Worm (Caenorhabditis elegans): ENCODE measurements around the gene C08F11.7.
"Not testable (repeated sequence)": the region's sequence is repeated elsewhere in the genome, so short reads cannot be mapped to it uniquely, and the experiment has no call there.

C08F11.7 gene

DNA sequence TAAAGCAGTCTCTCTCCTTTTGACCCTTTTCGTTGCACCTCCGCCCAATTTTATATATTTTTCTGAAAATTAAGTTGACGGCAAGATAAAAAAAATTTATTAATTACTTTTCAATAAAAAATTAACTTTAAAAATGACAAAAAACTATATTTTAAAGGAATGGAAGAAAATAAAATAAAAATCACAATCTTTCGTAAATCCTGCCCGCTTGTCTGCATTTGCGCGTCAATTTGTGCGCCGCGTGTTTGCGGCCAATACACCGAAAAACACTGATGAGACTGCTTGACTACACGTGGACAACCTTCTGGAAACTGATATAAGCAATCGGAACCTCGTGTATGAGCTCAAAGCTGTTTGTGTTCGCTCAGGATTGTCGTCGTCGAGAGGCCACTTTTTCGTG, at the start of gene C08F11.7:
TSS of gene C08F11.7 (plus strand) at position 301 of the 400 bp plus-strand sequence.
- TF ChIP-seq elt-2 (tag; optimal IDR thresholded peaks at IDR 0.05): no peak
- TF ChIP-seq odd-2 (tag; optimal IDR thresholded peaks at IDR 0.05): no peak
- TF ChIP-seq hlh-8 (tag; optimal IDR thresholded peaks at IDR 0.05): no peak
- no peak for TF ChIP-seq sdc-2 (tag; optimal IDR thresholded peaks at IDR 0.05)
- no peak for TF ChIP-seq che-1 (tag; optimal IDR thresholded peaks at IDR 0.05)
- no peak for TF ChIP-seq ceh-19 (GFP tag; optimal IDR thresholded peaks at IDR 0.05)
- no peak for TF ChIP-seq hlh-30 (tag; optimal IDR thresholded peaks at IDR 0.05; ENCODE audit: insufficient read depth)
- no peak for TF ChIP-seq eyg-1 (tag; optimal IDR thresholded peaks at IDR 0.05)
- TF ChIP-seq dmd-4 (tag; optimal IDR thresholded peaks at IDR 0.05; ENCODE audit: borderline replicate concordance): no peak
- TF ChIP-seq fax-1 (tag; optimal IDR thresholded peaks at IDR 0.05): no peak
- no peak for TF ChIP-seq tbx-2 (tag; optimal IDR thresholded peaks at IDR 0.05)
- no peak for TF ChIP-seq sox-2 (GFP tag; IDR thresholded peaks at IDR 0.05)
- no peak for TF ChIP-seq nfya-1 (tag; optimal IDR thresholded peaks at IDR 0.05)
- TF ChIP-seq pax-1 (tag; optimal IDR thresholded peaks at IDR 0.05): no peak
- TF ChIP-seq ceh-34 (tag; optimal IDR thresholded peaks at IDR 0.05): no peak
- no peak for TF ChIP-seq F13H6.1 (tag; optimal IDR thresholded peaks at IDR 0.05)
- no peak for TF ChIP-seq unc-86 (tag; optimal IDR thresholded peaks at IDR 0.05)
- no peak for TF ChIP-seq pat-9 (tag; optimal IDR thresholded peaks at IDR 0.05)

DNA sequence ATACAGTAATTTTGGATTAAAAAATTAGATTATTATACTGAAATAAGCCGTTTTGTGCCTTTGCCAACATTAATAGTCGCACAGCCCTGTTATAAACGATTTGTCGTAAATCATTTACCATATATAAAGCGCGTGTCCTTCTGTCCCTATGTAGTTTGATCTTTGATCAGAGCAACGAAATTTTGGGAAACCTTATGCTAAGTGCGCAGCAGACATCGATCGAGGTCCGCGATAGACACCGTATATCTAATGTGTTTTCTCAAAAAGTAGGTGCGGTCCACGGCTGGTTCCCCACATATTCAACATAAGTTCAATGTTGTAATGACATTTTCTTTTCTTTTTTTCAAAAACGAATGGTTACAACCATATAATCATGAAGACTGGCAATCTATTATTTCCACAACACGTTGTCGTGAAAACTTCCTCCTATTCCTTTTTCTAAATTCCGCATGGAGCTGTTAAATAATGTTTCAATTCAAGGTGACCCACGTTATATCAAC, 48.5 kb upstream of the C08F11.7 start, which contains the start of gene sru-9:
TSS of gene sru-9 (plus strand) at position 450 of the 500 bp plus-strand sequence.
- not testable (repeated sequence) for TF ChIP-seq sox-4, ceh-14, ceh-30 (tag; optimal IDR thresholded peaks at IDR 0.05)

DNA sequence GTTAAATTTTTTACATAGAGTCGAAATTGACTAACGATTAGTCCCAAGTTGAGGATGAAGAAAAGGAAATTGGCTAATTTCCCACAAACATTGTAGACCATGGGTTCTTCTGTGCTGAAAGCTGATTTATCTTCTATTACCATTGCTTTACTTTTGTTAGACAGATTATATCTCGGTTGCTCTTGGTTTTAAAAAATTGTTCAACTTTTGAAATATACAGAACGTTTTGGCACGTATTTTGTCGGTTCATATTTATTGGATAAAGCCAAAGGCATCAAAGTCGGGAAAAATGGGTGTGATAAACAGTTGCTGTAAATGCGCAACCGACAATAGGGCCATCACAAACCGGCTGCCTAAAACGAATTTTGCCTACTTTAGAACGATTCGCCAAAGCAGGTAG, 45.4 kb upstream of the C08F11.7 start, which contains the start of gene tsp-5:
TSS of gene tsp-5 (minus strand) at position 101 of the 400 bp plus-strand sequence.
- TF ChIP-seq C08G9.2 (tag; optimal IDR thresholded peaks at IDR 0.05) (no peak), ceh-48 (tag; optimal IDR thresholded peaks at IDR 0.05) (no peak), ztf-16 (tag; optimal IDR thresholded peaks at IDR 0.05) (no peak), nhr-11 (tag; optimal IDR thresholded peaks at IDR 0.05) (no peak), pax-1 (tag; optimal IDR thresholded peaks at IDR 0.05) (no peak), nhr-232 (tag; optimal IDR thresholded peaks at IDR 0.05) (no peak), ceh-31 (tag; optimal IDR thresholded peaks at IDR 0.05) (no peak), ceh-34 (tag; optimal IDR thresholded peaks at IDR 0.05) (no peak), pqm-1 (tag; optimal IDR thresholded peaks at IDR 0.05) (no peak), hlh-8 (tag; optimal IDR thresholded peaks at IDR 0.05) (no peak), pag-3 (tag; optimal IDR thresholded peaks at IDR 0.05; ENCODE audit: borderline replicate concordance) (no peak), npax-4 (tag; optimal IDR thresholded peaks at IDR 0.05) (no peak), sdc-2 (tag; optimal IDR thresholded peaks at IDR 0.05) (no peak), sox-2 (GFP tag; IDR thresholded peaks at IDR 0.05) (no peak), K09A11.1 (tag; optimal IDR thresholded peaks at IDR 0.05; ENCODE audit: insufficient read depth) (no peak), ama-1 (optimal IDR thresholded peaks at IDR 0.05) (no peak), lim-6 (tag; optimal IDR thresholded peaks at IDR 0.05) (no peak), rnt-1 (tag; optimal IDR thresholded peaks at IDR 0.05) (no peak), nfya-1 (tag; optimal IDR thresholded peaks at IDR 0.05) (no peak), C38D4.7 (GFP tag; optimal IDR thresholded peaks at IDR 0.05) (no peak)

DNA sequence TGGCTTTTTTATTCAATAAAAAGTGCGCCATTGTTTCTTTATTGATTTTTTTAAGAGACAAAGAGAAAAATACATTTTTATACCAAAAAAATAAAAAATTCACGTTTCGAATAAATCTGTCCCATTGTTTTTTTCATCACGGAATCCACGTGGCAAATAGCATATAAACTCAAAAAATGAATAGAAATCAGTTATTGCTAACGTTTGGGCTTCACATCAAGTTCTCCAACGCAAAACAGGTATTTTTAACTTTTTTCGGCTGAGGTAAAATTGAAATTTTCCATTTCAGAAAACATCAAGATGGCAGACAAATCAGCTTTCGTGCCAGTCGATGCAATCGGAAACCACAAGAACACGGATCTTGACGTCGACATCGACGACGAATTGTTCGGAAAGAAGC, 43.7 kb upstream of the C08F11.7 start, which contains the start of gene Y45F10B.3:
TSS of gene Y45F10B.3 (plus strand) at position 301 of the 400 bp plus-strand sequence.
- TF ChIP-seq nhr-11 (tag; optimal IDR thresholded peaks at IDR 0.05) (no peak), ref-2 (tag; optimal IDR thresholded peaks at IDR 0.05) (no peak), unc-3 (GFP tag; conservative IDR thresholded peaks at IDR 0.05) (no peak), unc-3 (tag; optimal IDR thresholded peaks at IDR 0.05) (no peak), ceh-48 (tag; optimal IDR thresholded peaks at IDR 0.05) (no peak), ceh-2 (tag; optimal IDR thresholded peaks at IDR 0.05) (no peak), sox-2 (GFP tag; IDR thresholded peaks at IDR 0.05) (no peak), Y22D7AL.16 (tag; optimal IDR thresholded peaks at IDR 0.05) (no peak), lin-11 (tag; optimal IDR thresholded peaks at IDR 0.05) (no peak), unc-86 (tag; optimal IDR thresholded peaks at IDR 0.05) (no peak), hlh-15 (tag; optimal IDR thresholded peaks at IDR 0.05) (no peak), pha-2 (tag; optimal IDR thresholded peaks at IDR 0.05) (no peak), ahr-1 (tag; optimal IDR thresholded peaks at IDR 0.05) (no peak), K02D7.2 (tag; optimal IDR thresholded peaks at IDR 0.05) (no peak), nhr-232 (tag; optimal IDR thresholded peaks at IDR 0.05) (no peak), ama-1 (optimal IDR thresholded peaks at IDR 0.05) (no peak), fkh-10 (GFP tag; optimal IDR thresholded peaks at IDR 0.05) (no peak), odd-2 (tag; optimal IDR thresholded peaks at IDR 0.05) (no peak), elt-2 (tag; optimal IDR thresholded peaks at IDR 0.05) (no peak), ceh-45 (GFP tag; IDR thresholded peaks at IDR 0.05) (no peak)
